Worm (Caenorhabditis elegans) whole organism, young adult: ENCODE measurements around the gene C45G9.12.

Experiments
- F49E8.2 ChIP-seq: sonication (generic microtip); optimal IDR thresholded peaks from 3 replicates; lab custom pipeline; 2017; ENCODE audit warnings: missing genetic modification characterization, mild to moderate bottlenecking, missing compliant biosample characterization, antibody characterized with exemption, moderate library complexity; ENCODE audit not compliant: insufficient read depth
- Y53F4B.3 ChIP-seq: fragments of 200-800 bp; sonication (Bioruptor generic); IDR thresholded peaks from 2 replicates; pipeline ENCODE4 v1.3.6; 2022; ENCODE audit warnings: missing genetic modification reagents, missing genetic modification characterization, missing compliant biosample characterization
- ama-1 ChIP-seq, 3 experiments: fragments of 150-350 bp in 1 of 3; sonication (generic microtip) in 2 of 3; optimal IDR thresholded peaks; 2 replicates each; lab custom pipeline; 2014 to 2018; ENCODE audit warnings: missing biosample characterization in 2 of 3, missing genetic modification characterization in 2 of 3, missing genetic modification reagents in 2 of 3
- athp-1 ChIP-seq: sonication (generic microtip); optimal IDR thresholded peaks from 2 replicates; lab custom pipeline; 2017; ENCODE audit warnings: mild to moderate bottlenecking, missing genetic modification characterization, missing compliant biosample characterization
- nfya-1 ChIP-seq: sonication (generic microtip); optimal IDR thresholded peaks from 2 replicates; lab custom pipeline; 2017; ENCODE audit warnings: antibody characterized with exemption, missing compliant biosample characterization, missing genetic modification characterization, borderline replicate concordance; ENCODE audit not compliant: insufficient read depth
- pha-4 ChIP-seq: fragments of 150-350 bp; sonication (generic microtip); optimal IDR thresholded peaks from 2 replicates; lab custom pipeline; 2014; ENCODE audit warnings: missing biosample characterization, missing genetic modification reagents, missing genetic modification characterization
- somi-1 ChIP-seq: fragments of 200-800 bp; sonication (Bioruptor generic); optimal IDR thresholded peaks from 2 replicates; lab custom pipeline; 2018; ENCODE audit warnings: mild to moderate bottlenecking, missing genetic modification characterization, missing compliant biosample characterization

- TF ChIP-seq athp-1 (tag; lab: Kevin White, UChicago) (no peak), nfya-1 (tag; lab: Kevin White, UChicago) (no peak), pha-4 (tag; lab: Kevin White, UChicago) (no peak), F49E8.2 (tag; lab: Kevin White, UChicago) (no peak), Y53F4B.3 (GFP tag; lab: Robert Waterston, UW) (no peak), ama-1 (optimal IDR thresholded peaks at IDR 0.05; lab: Kevin White, UChicago) (no peak), ama-1 (GFP tag; optimal IDR thresholded peaks at IDR 0.05; lab: Kevin White, UChicago) (no peak), somi-1 (GFP tag; lab: Kevin White, UChicago) (no peak)
These were observed 48.4 kb downstream of the C45G9.12 start, which contains the start of gene R144.13 for ce11 chrIII:5022964-5023363.
